Fruit fly (Drosophila melanogaster) whole organism, wandering third instar larva: Measurements from ENCODE around the gene CG42397.

Source experiments
- Abd-B ChIP-seq: fragments of >200 bp; optimal IDR thresholded peaks from 2 replicates; lab custom pipeline; 2017; ENCODE audit warnings: missing biosample characterization, missing genetic modification characterization
- CrebA ChIP-seq: fragments of 200-800 bp; sonication (Bioruptor generic); optimal IDR thresholded peaks from 2 replicates; lab custom pipeline; 2016; ENCODE audit warnings: missing biosample characterization, mild to moderate bottlenecking, missing genetic modification characterization, borderline replicate concordance
- GATAd ChIP-seq: sonication (Bioruptor generic); optimal IDR thresholded peaks from 2 replicates; lab custom pipeline; 2016; ENCODE audit warnings: missing biosample characterization, missing genetic modification characterization
- Hr78 ChIP-seq: fragments of >200 bp; optimal IDR thresholded peaks from 2 replicates; lab custom pipeline; 2017; ENCODE audit warnings: missing biosample characterization, missing genetic modification characterization
- Sp1 ChIP-seq: fragments of 200-800 bp; sonication (Bioruptor generic); optimal IDR thresholded peaks from 3 replicates; lab custom pipeline; 2019; ENCODE audit warnings: missing biosample characterization, mild to moderate bottlenecking, missing genetic modification characterization, moderate library complexity
- dmrt93B ChIP-seq: fragments of 200-800 bp; sonication (Bioruptor generic); optimal IDR thresholded peaks from 2 replicates; lab custom pipeline; 2018; ENCODE audit warnings: missing biosample characterization, mild to moderate bottlenecking, missing genetic modification characterization

- no peak for TF ChIP-seq Abd-B
- TF ChIP-seq Sp1, result no peak
- TF ChIP-seq GATAd (GFP tag; lab: Kevin White, UChicago), result no peak
- TF ChIP-seq Hr78 (GFP tag; lab: Kevin White, UChicago), result no peak
- no peak for TF ChIP-seq dmrt93B (GFP tag; lab: Kevin White, UChicago)
- TF ChIP-seq CrebA (GFP tag; lab: Kevin White, UChicago), result no peak
Observed at dm6 chr3L:11949539-11949938, 24.1 kb downstream of the CG42397 start, which contains the start of gene CG17826.
